Worm (Caenorhabditis elegans) whole organism, mixed stage, embryonic: ENCODE data around the gene agt-2.
A peak's percentile ranks its signal among the peaks of the same experiment; 100 is the strongest.

Source experiments
- M03D4.4 ChIP-seq: sonication (generic microtip); optimal IDR thresholded peaks from 2 replicates; lab custom pipeline; 2017; ENCODE audit warnings: mild to moderate bottlenecking, missing genetic modification characterization, missing compliant biosample characterization
- bed-3 ChIP-seq: fragments of 200-800 bp; sonication (Bioruptor generic); optimal IDR thresholded peaks from 3 replicates; lab custom pipeline; 2018; ENCODE audit warnings: mild to moderate bottlenecking, missing genetic modification characterization, moderate library complexity, missing compliant biosample characterization
- blmp-1 ChIP-seq: fragments of 150-350 bp; optimal IDR thresholded peaks from 2 replicates; lab custom pipeline; 2014; ENCODE audit warnings: missing biosample characterization, missing genetic modification characterization
- ceh-39 ChIP-seq: fragments of 150-350 bp; optimal IDR thresholded peaks from 2 replicates; lab custom pipeline; 2014; ENCODE audit warnings: missing biosample characterization, missing genetic modification characterization
- ceh-43 ChIP-seq: fragments of 200-800 bp; sonication (Bioruptor generic); optimal IDR thresholded peaks from 2 replicates; lab custom pipeline; 2018; ENCODE audit warnings: mild to moderate bottlenecking, missing genetic modification characterization, moderate library complexity, missing compliant biosample characterization
- ceh-83 ChIP-seq: fragments of 200-800 bp; sonication (Bioruptor generic); optimal IDR thresholded peaks from 2 replicates; lab custom pipeline; 2018; ENCODE audit warnings: mild to moderate bottlenecking, missing genetic modification characterization, missing compliant biosample characterization
- ces-1 ChIP-seq: fragments of 150-350 bp; optimal IDR thresholded peaks from 2 replicates; lab custom pipeline; 2014; ENCODE audit warnings: missing biosample characterization, missing genetic modification reagents, missing genetic modification characterization
- cnd-1 ChIP-seq: fragments of 200-800 bp; sonication (Bioruptor generic); optimal IDR thresholded peaks from 2 replicates; lab custom pipeline; 2018; ENCODE audit warnings: mild to moderate bottlenecking, missing genetic modification characterization, missing compliant biosample characterization
- drap-1 ChIP-seq: fragments of 200-800 bp; sonication (Bioruptor generic); optimal IDR thresholded peaks from 3 replicates; lab custom pipeline; 2018; ENCODE audit warnings: mild to moderate bottlenecking, missing genetic modification characterization, missing compliant biosample characterization
- elt-1 ChIP-seq: sonication (generic microtip); optimal IDR thresholded peaks from 2 replicates; lab custom pipeline; 2017; ENCODE audit warnings: missing genetic modification characterization, mild to moderate bottlenecking, missing compliant biosample characterization, antibody characterized with exemption, moderate library complexity, borderline replicate concordance; ENCODE audit not compliant: insufficient read depth
- elt-3 ChIP-seq: fragments of 150-350 bp; optimal IDR thresholded peaks from 2 replicates; lab custom pipeline; 2014; ENCODE audit warnings: missing biosample characterization, missing genetic modification characterization
- flh-1 ChIP-seq: fragments of 200-800 bp; sonication (Bioruptor generic); optimal IDR thresholded peaks from 2 replicates; lab custom pipeline; 2018; ENCODE audit warnings: mild to moderate bottlenecking, missing genetic modification characterization, moderate library complexity, missing compliant biosample characterization
- ham-2 ChIP-seq: fragments of 200-800 bp; sonication (Bioruptor generic); optimal IDR thresholded peaks from 2 replicates; lab custom pipeline; 2018; ENCODE audit warnings: mild to moderate bottlenecking, missing genetic modification characterization, missing compliant biosample characterization
- hlh-1 ChIP-seq: fragments of 150-350 bp; optimal IDR thresholded peaks from 2 replicates; lab custom pipeline; 2014; ENCODE audit warnings: missing biosample characterization, missing genetic modification reagents, missing genetic modification characterization
- lin-13 ChIP-seq: fragments of 150-350 bp; optimal IDR thresholded peaks from 2 replicates; lab custom pipeline; 2014; ENCODE audit warnings: missing biosample characterization, missing genetic modification characterization
- lin-32 ChIP-seq: fragments of 200-800 bp; sonication (Bioruptor generic); optimal IDR thresholded peaks from 2 replicates; lab custom pipeline; 2018; ENCODE audit warnings: mild to moderate bottlenecking, missing genetic modification characterization, missing compliant biosample characterization
- lsy-2 ChIP-seq: fragments of 150-350 bp; optimal IDR thresholded peaks from 2 replicates; lab custom pipeline; 2014; ENCODE audit warnings: missing biosample characterization, missing genetic modification characterization
- mab-5 ChIP-seq: fragments of 150-350 bp; optimal IDR thresholded peaks from 2 replicates; lab custom pipeline; 2014; ENCODE audit warnings: missing biosample characterization, missing genetic modification characterization
- mep-1 ChIP-seq: fragments of 150-350 bp; optimal IDR thresholded peaks from 2 replicates; lab custom pipeline; 2017; ENCODE audit warnings: missing biosample characterization, missing genetic modification reagents, missing genetic modification characterization, inconsistent platforms
- mls-2 ChIP-seq: sonication (generic microtip); optimal IDR thresholded peaks from 2 replicates; lab custom pipeline; 2016; ENCODE audit warnings: mild to moderate bottlenecking, missing genetic modification characterization, moderate library complexity, missing compliant biosample characterization
- nhr-12 ChIP-seq: fragments of 150-350 bp; optimal IDR thresholded peaks from 2 replicates; lab custom pipeline; 2014; ENCODE audit warnings: missing biosample characterization, missing genetic modification characterization
- nhr-2 ChIP-seq: fragments of 150-350 bp; optimal IDR thresholded peaks from 2 replicates; lab custom pipeline; 2014; ENCODE audit warnings: missing biosample characterization, missing genetic modification characterization
- nhr-237 ChIP-seq: fragments of 150-350 bp; optimal IDR thresholded peaks from 2 replicates; lab custom pipeline; 2014; ENCODE audit warnings: missing biosample characterization, missing genetic modification characterization
- nhr-28 ChIP-seq: fragments of 150-350 bp; optimal IDR thresholded peaks from 2 replicates; lab custom pipeline; 2014; ENCODE audit warnings: missing biosample characterization, missing genetic modification characterization
- nhr-76 ChIP-seq: sonication (generic microtip); optimal IDR thresholded peaks from 2 replicates; lab custom pipeline; 2017; ENCODE audit warnings: missing biosample characterization, missing genetic modification characterization
- pha-4 ChIP-seq: fragments of 150-350 bp; optimal IDR thresholded peaks from 2 replicates; lab custom pipeline; 2018; ENCODE audit warnings: missing biosample characterization, missing genetic modification reagents, missing genetic modification characterization
- sem-2 ChIP-seq: fragments of 200-800 bp; sonication (Bioruptor generic); optimal IDR thresholded peaks from 2 replicates; lab custom pipeline; 2018; ENCODE audit warnings: mild to moderate bottlenecking, missing genetic modification characterization, missing compliant biosample characterization
- snpc-4 ChIP-seq: fragments of 150-350 bp; optimal IDR thresholded peaks from 2 replicates; lab custom pipeline; 2014; ENCODE audit warnings: missing biosample characterization, missing genetic modification characterization
- sptf-1 ChIP-seq: sonication (generic microtip); optimal IDR thresholded peaks from 2 replicates; lab custom pipeline; 2017; ENCODE audit warnings: mild to moderate bottlenecking, missing genetic modification characterization, moderate library complexity, missing compliant biosample characterization
- tbx-8 ChIP-seq: fragments of 200-800 bp; sonication (Bioruptor generic); optimal IDR thresholded peaks from 2 replicates; lab custom pipeline; 2018; ENCODE audit warnings: mild to moderate bottlenecking, missing genetic modification characterization, moderate library complexity, missing compliant biosample characterization
- unc-120 ChIP-seq: sonication (generic microtip); optimal IDR thresholded peaks from 2 replicates; lab custom pipeline; 2017; ENCODE audit warnings: missing genetic modification characterization, missing compliant biosample characterization; ENCODE audit not compliant: poor library complexity, severe bottlenecking
- unc-39 ChIP-seq: fragments of 150-350 bp; optimal IDR thresholded peaks from 2 replicates; lab custom pipeline; 2014; ENCODE audit warnings: missing biosample characterization, missing genetic modification characterization
- unc-62 ChIP-seq: fragments of 150-350 bp; optimal IDR thresholded peaks from 2 replicates; lab custom pipeline; 2014; ENCODE audit warnings: missing biosample characterization, missing genetic modification reagents, missing genetic modification characterization
- zip-8 ChIP-seq: fragments of 150-350 bp; optimal IDR thresholded peaks from 2 replicates; lab custom pipeline; 2014; ENCODE audit warnings: missing biosample characterization, missing genetic modification characterization
- ztf-11 ChIP-seq: fragments of 150-350 bp; optimal IDR thresholded peaks from 2 replicates; lab custom pipeline; 2014; ENCODE audit warnings: missing biosample characterization, missing genetic modification characterization

agt-2 gene

ce11 chrII:5414040-5414439, 40.4 kb upstream of the agt-2 start, which contains the start of the genes EEED8.14 and EEED8.3:
TSS of gene EEED8.14 (minus strand) at chrII:5414052.
TSS of gene EEED8.3 (plus strand) at chrII:5414276.
- TF ChIP-seq blmp-1 (tag; lab: Kevin White, UChicago) = no peak

DNA sequence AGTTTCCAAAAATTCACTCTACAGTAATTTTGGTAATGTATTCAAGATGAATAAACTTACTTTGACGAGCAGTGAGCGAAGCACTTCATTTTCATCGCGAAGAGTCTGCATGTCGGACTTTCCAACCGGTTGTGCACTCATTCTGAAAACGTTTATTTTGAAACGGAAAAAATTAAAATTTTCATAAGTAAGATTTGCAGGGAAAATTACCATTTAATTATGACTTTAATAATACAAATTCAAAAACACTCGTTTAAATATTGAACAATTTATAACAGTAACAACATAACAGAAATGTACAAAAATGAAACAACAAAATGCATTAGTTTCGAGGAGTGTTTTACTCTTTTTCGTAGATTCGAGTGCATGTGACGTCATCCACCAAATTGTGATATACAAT, 38.8 kb upstream of the agt-2 start, which contains the start of the genes EEED8.13 and EEED8.18:
EEED8.13 (minus strand) TSS at position 101 of the 400 bp plus-strand sequence.
EEED8.18 (minus strand) TSS at position 144 of the 400 bp plus-strand sequence.
- TF ChIP-seq snpc-4 (tag; lab: Kevin White, UChicago) (no peak), unc-39 (tag; lab: Kevin White, UChicago) (no peak), zip-8 (tag; lab: Kevin White, UChicago) (peak; percentile 32), pha-4 (tag; lab: Kevin White, UChicago) (no peak), cnd-1 (tag; lab: Kevin White, UChicago) (no peak), mls-2 (tag; lab: Kevin White, UChicago) (no peak), M03D4.4 (tag; lab: Kevin White, UChicago) (no peak)

DNA sequence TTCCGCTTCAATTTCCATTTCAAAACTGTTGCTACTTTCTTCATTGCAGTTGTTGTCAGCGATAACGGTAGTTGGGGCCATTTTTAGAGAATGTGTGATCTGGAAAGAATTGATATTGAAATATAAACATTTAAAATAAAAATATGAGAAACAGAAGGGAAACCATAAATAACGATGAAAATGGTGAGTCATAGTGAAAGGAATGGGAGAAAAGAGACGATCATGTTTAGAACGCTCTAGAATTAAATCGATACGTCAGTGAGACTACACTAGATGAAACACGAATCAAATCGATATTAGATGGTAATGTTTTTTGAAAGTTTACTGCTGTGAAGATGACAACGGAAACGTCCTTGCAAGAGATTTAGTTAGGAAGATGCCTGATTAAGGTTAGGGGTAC, 35.3 kb upstream of the agt-2 start, which contains the start of the genes EEED8.12 and EEED8.4:
EEED8.12 (minus strand) TSS at position 101 of the 400 bp plus-strand sequence.
EEED8.4 (plus strand) TSS at position 396 of the 400 bp plus-strand sequence.
- TF ChIP-seq snpc-4 (tag; lab: Kevin White, UChicago) (no peak), drap-1 (GFP tag; lab: Kevin White, UChicago) (no peak), cnd-1 (tag; lab: Kevin White, UChicago) (no peak), sem-2 (GFP tag; lab: Kevin White, UChicago) (no peak)
- TF ChIP-seq, all 35 proteins: peak for 0

DNA sequence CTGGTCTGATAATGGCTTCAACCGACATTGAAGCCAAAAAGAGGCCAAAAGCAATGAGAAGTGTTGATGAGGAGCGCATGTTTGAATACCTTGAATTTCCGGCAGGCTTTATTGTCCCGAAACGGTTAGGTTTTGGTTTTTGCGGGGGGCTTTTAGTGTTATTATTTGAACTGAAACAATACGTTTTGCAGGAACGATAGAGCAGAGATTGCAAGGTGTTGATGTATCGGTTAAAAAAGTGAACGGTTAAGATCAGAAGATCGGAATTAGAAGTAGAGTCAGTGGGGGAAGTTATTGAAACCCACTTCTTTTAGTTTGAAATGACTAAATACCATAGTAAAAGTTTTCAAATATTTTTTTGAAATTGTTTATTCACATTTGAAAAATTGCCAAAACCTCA, 33.9 kb upstream of the agt-2 start, which contains the start of gene clec-141:
clec-141 (minus strand) TSS at position 101 of the 400 bp plus-strand sequence.
- TF ChIP-seq hlh-1 (tag; lab: Kevin White, UChicago) (no peak), unc-62 (GFP tag; lab: Kevin White, UChicago) (no peak), ham-2 (GFP tag; lab: Kevin White, UChicago) (no peak), elt-3 (tag; lab: Kevin White, UChicago) (no peak), nhr-28 (no peak), lin-32 (no peak), unc-39 (tag; lab: Kevin White, UChicago) (no peak), elt-1 (tag; lab: Kevin White, UChicago) (no peak), unc-120 (no peak), nhr-2 (no peak), sem-2 (GFP tag; lab: Kevin White, UChicago) (no peak), nhr-237 (tag; lab: Kevin White, UChicago) (no peak), ces-1 (GFP tag; lab: Kevin White, UChicago) (no peak), ceh-83 (GFP tag; lab: Kevin White, UChicago) (no peak), nhr-12 (no peak), ztf-11 (tag; lab: Kevin White, UChicago) (no peak), lin-13 (tag; lab: Kevin White, UChicago) (no peak), lsy-2 (no peak), snpc-4 (tag; lab: Kevin White, UChicago) (no peak)

DNA sequence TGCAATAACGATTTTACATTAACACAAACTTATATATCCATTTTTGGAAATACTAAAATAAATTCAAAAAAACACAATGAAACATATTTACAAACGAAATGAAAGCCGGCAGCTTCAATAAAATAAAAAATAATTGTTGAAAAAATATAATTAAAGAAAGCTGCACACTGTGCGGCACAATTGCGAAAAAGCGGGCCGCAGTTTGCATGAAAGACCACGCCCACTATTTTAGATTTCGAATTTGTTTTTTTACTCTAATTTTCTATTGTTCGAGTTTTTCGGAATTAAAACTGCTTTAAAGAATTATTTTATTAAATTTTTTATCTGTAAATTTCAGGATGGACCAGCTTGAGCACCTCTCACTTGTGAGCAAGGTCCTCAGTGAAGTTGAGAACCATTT, 25.6 kb upstream of the agt-2 start, which contains the start of gene mog-5:
mog-5 (plus strand) TSS at position 338 of the 400 bp plus-strand sequence.
- no peak for TF ChIP-seq ztf-11 (tag; lab: Kevin White, UChicago)
- peak; percentile 8 for TF ChIP-seq nhr-237 (tag; lab: Kevin White, UChicago)
- TF ChIP-seq flh-1 (GFP tag; lab: Kevin White, UChicago) = no peak
- no peak for TF ChIP-seq ceh-83 (GFP tag; lab: Kevin White, UChicago)
- TF ChIP-seq lin-13 (tag; lab: Kevin White, UChicago) = no peak
- TF ChIP-seq nhr-76 = no peak
- peak; percentile 16 for TF ChIP-seq sem-2 (GFP tag; lab: Kevin White, UChicago)
- peak; percentile 74 for TF ChIP-seq M03D4.4 (tag; lab: Kevin White, UChicago)
- TF ChIP-seq lsy-2 = peak; percentile 15
- no peak for TF ChIP-seq pha-4 (tag; lab: Kevin White, UChicago)
- no peak for TF ChIP-seq nhr-2
- no peak for TF ChIP-seq unc-120
- TF ChIP-seq mep-1 (tag; lab: Kevin White, UChicago) = peak; percentile 33
- TF ChIP-seq lin-32 = no peak
- no peak for TF ChIP-seq snpc-4 (tag; lab: Kevin White, UChicago)
- TF ChIP-seq sptf-1 (tag; lab: Kevin White, UChicago) = no peak
- no peak for TF ChIP-seq zip-8 (tag; lab: Kevin White, UChicago)
- TF ChIP-seq mab-5 (tag; lab: Kevin White, UChicago) = no peak
- peak; percentile 52 for TF ChIP-seq hlh-1 (tag; lab: Kevin White, UChicago)
- TF ChIP-seq mls-2 (tag; lab: Kevin White, UChicago) = no peak
- no peak for TF ChIP-seq elt-1 (tag; lab: Kevin White, UChicago)
- peak; percentile 40 for TF ChIP-seq bed-3 (GFP tag; lab: Kevin White, UChicago)
- no peak for TF ChIP-seq nhr-12
- TF ChIP-seq ham-2 (GFP tag; lab: Kevin White, UChicago) = peak; percentile 58
- TF ChIP-seq unc-62 (GFP tag; lab: Kevin White, UChicago) = no peak
- peak; percentile 74 for TF ChIP-seq ces-1 (GFP tag; lab: Kevin White, UChicago)
- peak; percentile 86 for TF ChIP-seq ceh-43 (GFP tag; lab: Kevin White, UChicago)
- no peak for TF ChIP-seq ceh-39
- TF ChIP-seq nhr-28 = no peak
- no peak for TF ChIP-seq cnd-1 (tag; lab: Kevin White, UChicago)
- TF ChIP-seq blmp-1 (tag; lab: Kevin White, UChicago) = peak; percentile 18
- no peak for TF ChIP-seq tbx-8 (GFP tag; lab: Kevin White, UChicago)
- TF ChIP-seq unc-39 (tag; lab: Kevin White, UChicago) = no peak
- TF ChIP-seq elt-3 (tag; lab: Kevin White, UChicago) = no peak
- TF ChIP-seq drap-1 (GFP tag; lab: Kevin White, UChicago) = peak; percentile 40
- TF ChIP-seq, all 35 proteins: peak for 12
